Worm (Caenorhabditis elegans) whole organism, mixed stage, embryonic: Measurements from ENCODE around the gene lin-56.

Source experiments
- nhr-12 ChIP-seq: fragments of 150-350 bp; optimal IDR thresholded peaks from 2 replicates; lab custom pipeline; 2014; ENCODE audit warnings: missing biosample characterization, missing genetic modification characterization
- nhr-28 ChIP-seq: fragments of 150-350 bp; optimal IDR thresholded peaks from 2 replicates; lab custom pipeline; 2014; ENCODE audit warnings: missing biosample characterization, missing genetic modification characterization
- snpc-4 ChIP-seq: fragments of 150-350 bp; optimal IDR thresholded peaks from 2 replicates; lab custom pipeline; 2014; ENCODE audit warnings: missing biosample characterization, missing genetic modification characterization

DNA sequence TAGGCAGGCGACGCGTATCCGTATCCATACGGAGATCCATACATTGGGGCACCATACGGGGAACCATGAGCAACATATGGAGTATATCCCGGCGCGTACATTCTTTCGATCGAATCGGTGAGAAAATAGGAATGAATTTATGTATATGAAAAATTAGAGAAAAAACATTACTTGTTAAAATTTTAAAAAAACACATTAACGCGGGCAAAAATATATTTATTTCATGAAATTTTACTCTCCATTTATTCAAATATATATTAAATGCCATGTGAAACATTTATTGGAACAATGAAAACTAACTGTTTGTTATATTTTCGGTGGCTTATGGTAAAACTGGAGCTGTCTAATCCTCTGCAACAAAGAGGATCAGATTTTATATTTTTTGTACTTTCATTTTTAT, 22.0 kb downstream of the lin-56 start, which contains the start of gene ZK666.2:
- no peak for TF ChIP-seq nhr-28
- TF ChIP-seq snpc-4 (tag; lab: Kevin White, UChicago) = no peak
- TF ChIP-seq nhr-12 (tag; lab: Kevin White, UChicago) = no peak
